Worm (Caenorhabditis elegans) whole organism, L1 larva: ENCODE measurements around the gene F02C12.2.

Source experiments
- egl-27 ChIP-seq, 2 experiments: fragments of 150-350 bp in 1 of 2; sonication (generic microtip); optimal IDR thresholded peaks; 3 replicates each; lab custom pipeline; 2017 to 2018; ENCODE audit warnings: missing biosample characterization in 2 of 2, missing genetic modification characterization in 2 of 2, missing genetic modification reagents in 2 of 2
- mef-2 ChIP-seq: fragments of 150-350 bp; optimal IDR thresholded peaks from 2 replicates; lab custom pipeline; 2014; ENCODE audit warnings: missing biosample characterization, missing genetic modification characterization
- nhr-19 ChIP-seq: fragments of 200-800 bp; sonication (Bioruptor generic); conservative IDR thresholded peaks from 2 replicates; pipeline ENCODE4 v1.3.6; 2022; ENCODE audit warnings: missing genetic modification characterization, missing compliant biosample characterization
- nhr-28 ChIP-seq: fragments of 150-350 bp; optimal IDR thresholded peaks from 2 replicates; lab custom pipeline; 2014; ENCODE audit warnings: missing biosample characterization, missing genetic modification characterization

ce11 chrX:13388829-13389228 lies 10.3 kb downstream of the F02C12.2 start:
- TF ChIP-seq egl-27 (tag; optimal IDR thresholded peaks at IDR 0.05; lab: Kevin White, UChicago) (no peak), mef-2 (tag; lab: Kevin White, UChicago) (no peak), nhr-19 (GFP tag; lab: Robert Waterston, UW) (0 out of 2 replicates have a peak, but pooled peaks have one; percentile 28), nhr-28 (tag; lab: Kevin White, UChicago) (no peak)
